Worm (Caenorhabditis elegans) whole organism, midembryonic: Measurements from ENCODE around the gene F47G9.6.

ENCODE experiments used
- klf-2 ChIP-seq: fragments of 200-800 bp; sonication (Bioruptor generic); conservative IDR thresholded peaks from 2 replicates; pipeline ENCODE4 v1.3.6; 2022; ENCODE audit warnings: missing genetic modification reagents, missing genetic modification characterization, missing compliant biosample characterization
- med-1 ChIP-seq: sonication (generic microtip); optimal IDR thresholded peaks from 2 replicates; lab custom pipeline; 2017; ENCODE audit warnings: missing genetic modification characterization, mild to moderate bottlenecking, missing compliant biosample characterization, antibody characterized with exemption, missing genetic modification reagents; ENCODE audit not compliant: insufficient read depth

DNA sequence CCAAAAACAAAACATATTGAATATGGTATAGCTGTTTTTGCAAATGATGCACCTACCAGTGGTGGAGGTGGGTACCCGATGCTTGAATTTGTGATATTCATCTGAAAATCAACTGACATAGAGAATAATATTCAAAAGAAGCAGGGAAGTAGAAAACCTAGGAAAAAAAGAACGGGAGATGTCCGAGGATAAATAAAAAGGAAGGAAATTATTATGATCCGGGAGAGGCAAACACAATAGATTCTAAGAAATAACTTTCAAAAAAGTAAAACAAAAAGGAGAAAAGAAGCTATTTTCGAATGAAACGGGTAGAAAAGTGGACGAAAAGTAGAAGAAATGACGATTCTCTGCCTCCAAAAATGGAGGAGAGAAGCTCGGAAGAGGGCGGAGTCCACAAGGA, 23.7 kb downstream of the F47G9.6 start, which contains the start of gene npr-25:
- TF ChIP-seq klf-2 (GFP tag; lab: Robert Waterston, UW): no peak
- TF ChIP-seq med-1 (GFP tag; lab: Kevin White, UChicago): no peak
